Worm (Caenorhabditis elegans) whole organism, L1 larva: Measurements from ENCODE around the gene cand-1.

Experiments used
- C16A3.4 ChIP-seq: fragments of 150-350 bp; optimal IDR thresholded peaks from 2 replicates; lab custom pipeline; 2014; ENCODE audit warnings: missing biosample characterization, missing genetic modification characterization
- aha-1 ChIP-seq: fragments of 150-350 bp; optimal IDR thresholded peaks from 2 replicates; lab custom pipeline; 2014; ENCODE audit warnings: missing biosample characterization, missing genetic modification characterization
- alr-1 ChIP-seq: fragments of 200-800 bp; sonication (Bioruptor generic); optimal IDR thresholded peaks from 2 replicates; lab custom pipeline; 2018; ENCODE audit warnings: borderline replicate concordance, mild to moderate bottlenecking, missing genetic modification characterization, missing compliant biosample characterization
- blmp-1 ChIP-seq: fragments of 150-350 bp; optimal IDR thresholded peaks from 2 replicates; lab custom pipeline; 2014; ENCODE audit warnings: missing biosample characterization, missing genetic modification characterization
- ceh-63 ChIP-seq: fragments of 200-800 bp; sonication (Bioruptor generic); optimal IDR thresholded peaks from 2 replicates; lab custom pipeline; 2018; ENCODE audit warnings: mild to moderate bottlenecking, missing genetic modification characterization, missing compliant biosample characterization
- ceh-8 ChIP-seq: fragments of 200-800 bp; sonication (Bioruptor generic); optimal IDR thresholded peaks from 2 replicates; lab custom pipeline; 2018; ENCODE audit warnings: mild to moderate bottlenecking, missing genetic modification characterization, moderate library complexity, missing compliant biosample characterization
- ceh-90 ChIP-seq: sonication (generic microtip); optimal IDR thresholded peaks from 2 replicates; lab custom pipeline; 2016; ENCODE audit warnings: missing genetic modification characterization, missing compliant biosample characterization
- dpl-1 ChIP-seq, 3 experiments: fragments of 150-350 bp in 2 of 3; sonication (generic microtip) in 1 of 3; optimal IDR thresholded peaks; 2 replicates each; lab custom pipeline; 2014 to 2017; ENCODE audit warnings: missing biosample characterization in 3 of 3, missing genetic modification characterization in 3 of 3, missing genetic modification reagents in 3 of 3
- dsc-1 ChIP-seq: sonication (generic microtip); optimal IDR thresholded peaks from 2 replicates; lab custom pipeline; 2016; ENCODE audit warnings: mild to moderate bottlenecking, missing genetic modification characterization, missing compliant biosample characterization
- efl-1 ChIP-seq, 4 experiments: fragments of 150-350 bp; optimal IDR thresholded peaks in 3 of 4; peaks in 1 of 4; 1 replicate in 1 of 4; 2 replicates in 3 of 4; lab custom pipeline; 2014; ENCODE audit warnings: missing biosample characterization in 2 of 4, missing genetic modification characterization in 2 of 4, missing genetic modification reagents in 2 of 4
- efl-3 ChIP-seq: fragments of 200-800 bp; sonication (Bioruptor generic); optimal IDR thresholded peaks from 2 replicates; lab custom pipeline; 2018; ENCODE audit warnings: mild to moderate bottlenecking, missing genetic modification characterization, missing compliant biosample characterization
- egl-13 ChIP-seq: sonication (generic microtip); optimal IDR thresholded peaks from 2 replicates; lab custom pipeline; 2016; ENCODE audit warnings: missing genotype, missing genetic modification reagents, missing genetic modification characterization, missing compliant biosample characterization
- egl-27 ChIP-seq, 2 experiments: fragments of 150-350 bp in 1 of 2; sonication (generic microtip); optimal IDR thresholded peaks; 3 replicates each; lab custom pipeline; 2017 to 2018; ENCODE audit warnings: missing biosample characterization in 2 of 2, missing genetic modification characterization in 2 of 2, missing genetic modification reagents in 2 of 2
- elt-3 ChIP-seq, 6 experiments: fragments of 150-350 bp in 1 of 6; sonication (generic microtip); optimal IDR thresholded peaks; 2 replicates each; lab custom pipeline; 2017 to 2018; ENCODE audit warnings: missing biosample characterization in 6 of 6, missing genetic modification characterization in 6 of 6, inconsistent platforms in 1 of 6
- fkh-8 ChIP-seq: sonication (generic microtip); optimal IDR thresholded peaks from 2 replicates; lab custom pipeline; 2016; ENCODE audit warnings: mild to moderate bottlenecking, missing genetic modification characterization, missing compliant biosample characterization
- grh-1 ChIP-seq: fragments of 200-800 bp; sonication (Bioruptor generic); IDR thresholded peaks from 2 replicates; pipeline ENCODE4 v1.3.6; 2022; ENCODE audit warnings: missing genetic modification reagents, missing genetic modification characterization, missing compliant biosample characterization
- hlh-17 ChIP-seq: fragments of 200-800 bp; sonication (Bioruptor generic); optimal IDR thresholded peaks from 2 replicates; lab custom pipeline; 2018; ENCODE audit warnings: missing genetic modification characterization, mild to moderate bottlenecking, missing compliant biosample characterization, moderate library complexity, borderline replicate concordance
- hlh-4 ChIP-seq: sonication (generic microtip); optimal IDR thresholded peaks from 2 replicates; lab custom pipeline; 2016; ENCODE audit warnings: mild to moderate bottlenecking, missing genetic modification characterization, missing compliant biosample characterization
- hpl-2 ChIP-seq: fragments of 150-350 bp; optimal IDR thresholded peaks from 2 replicates; lab custom pipeline; 2014; ENCODE audit warnings: missing biosample characterization, missing genetic modification reagents, missing genetic modification characterization
- lin-13 ChIP-seq: fragments of 150-350 bp; optimal IDR thresholded peaks from 2 replicates; lab custom pipeline; 2014; ENCODE audit warnings: missing biosample characterization, missing genetic modification reagents, missing genetic modification characterization
- lin-14 ChIP-seq: fragments of 200-800 bp; sonication (Bioruptor generic); optimal IDR thresholded peaks from 2 replicates; lab custom pipeline; 2018; ENCODE audit warnings: mild to moderate bottlenecking, missing genetic modification characterization, moderate library complexity, missing compliant biosample characterization
- lin-15B ChIP-seq: fragments of 150-350 bp; sonication (generic microtip); optimal IDR thresholded peaks from 3 replicates; lab custom pipeline; 2014; ENCODE audit warnings: missing biosample characterization, missing genetic modification characterization
- lin-39 ChIP-seq: fragments of 150-350 bp; optimal IDR thresholded peaks from 2 replicates; lab custom pipeline; 2014; ENCODE audit warnings: missing biosample characterization, missing genetic modification reagents, missing genetic modification characterization
- lir-3 ChIP-seq: sonication (generic microtip); optimal IDR thresholded peaks from 2 replicates; lab custom pipeline; 2016; ENCODE audit warnings: mild to moderate bottlenecking, missing genetic modification characterization, moderate library complexity, missing compliant biosample characterization; ENCODE audit not compliant: poor library complexity
- lsy-2 ChIP-seq, 2 experiments: fragments of 150-350 bp; optimal IDR thresholded peaks; 2 replicates each; lab custom pipeline; 2014; ENCODE audit warnings: missing biosample characterization in 2 of 2, missing genetic modification characterization in 2 of 2
- mab-9 ChIP-seq: fragments of 200-800 bp; sonication (Bioruptor generic); IDR thresholded peaks from 2 replicates; pipeline ENCODE4 v1.3.6; 2022; ENCODE audit warnings: missing genetic modification reagents, missing genetic modification characterization, missing compliant biosample characterization
- mdl-1 ChIP-seq, 2 experiments: fragments of 150-350 bp; optimal IDR thresholded peaks; 2 replicates each; lab custom pipeline; 2014 to 2017; ENCODE audit warnings: missing biosample characterization in 2 of 2, missing genetic modification characterization in 2 of 2, inconsistent platforms in 1 of 2
- mef-2 ChIP-seq: fragments of 150-350 bp; optimal IDR thresholded peaks from 2 replicates; lab custom pipeline; 2014; ENCODE audit warnings: missing biosample characterization, missing genetic modification characterization
- nhr-19 ChIP-seq: fragments of 200-800 bp; sonication (Bioruptor generic); conservative IDR thresholded peaks from 2 replicates; pipeline ENCODE4 v1.3.6; 2022; ENCODE audit warnings: missing genetic modification characterization, missing compliant biosample characterization
- nhr-20 ChIP-seq: sonication (generic microtip); optimal IDR thresholded peaks from 2 replicates; lab custom pipeline; 2016; ENCODE audit warnings: mild to moderate bottlenecking, missing genetic modification characterization, missing compliant biosample characterization
- nhr-237 ChIP-seq: fragments of 150-350 bp; optimal IDR thresholded peaks from 2 replicates; lab custom pipeline; 2014; ENCODE audit warnings: missing biosample characterization, missing genetic modification characterization
- nhr-77 ChIP-seq: fragments of 150-350 bp; optimal IDR thresholded peaks from 2 replicates; lab custom pipeline; 2014; ENCODE audit warnings: missing biosample characterization, missing genetic modification characterization
- nhr-84 ChIP-seq: sonication (generic microtip); optimal IDR thresholded peaks from 2 replicates; lab custom pipeline; 2017; ENCODE audit warnings: missing biosample characterization, missing genetic modification characterization
- nhr-85 ChIP-seq: sonication (generic microtip); peaks from one replicate; lab custom pipeline; 2016; ENCODE audit warnings: missing genetic modification characterization, inconsistent platforms, missing compliant biosample characterization
- pag-3 ChIP-seq: sonication (generic microtip); optimal IDR thresholded peaks from 2 replicates; lab custom pipeline; 2017; ENCODE audit warnings: missing genetic modification characterization, mild to moderate bottlenecking, missing compliant biosample characterization, antibody characterized with exemption, borderline replicate concordance; ENCODE audit not compliant: insufficient read depth
- pax-3 ChIP-seq: fragments of 200-800 bp; sonication (Bioruptor generic); optimal IDR thresholded peaks from 2 replicates; lab custom pipeline; 2018; ENCODE audit warnings: mild to moderate bottlenecking, missing genetic modification characterization, moderate library complexity, missing compliant biosample characterization
- snpc-4 ChIP-seq: fragments of 150-350 bp; optimal IDR thresholded peaks from 2 replicates; lab custom pipeline; 2014; ENCODE audit warnings: missing biosample characterization, missing genetic modification characterization
- snu-23 ChIP-seq: sonication (generic microtip); optimal IDR thresholded peaks from 2 replicates; lab custom pipeline; 2016; ENCODE audit warnings: missing genetic modification characterization, missing compliant biosample characterization
- sup-37 ChIP-seq: fragments of 200-800 bp; sonication (Bioruptor generic); optimal IDR thresholded peaks from 2 replicates; lab custom pipeline; 2018; ENCODE audit warnings: mild to moderate bottlenecking, missing genetic modification characterization, missing compliant biosample characterization
- swsn-7 ChIP-seq: sonication (generic microtip); optimal IDR thresholded peaks from 2 replicates; lab custom pipeline; 2016; ENCODE audit warnings: missing genetic modification characterization, missing compliant biosample characterization
- tlp-1 ChIP-seq: fragments of 150-350 bp; optimal IDR thresholded peaks from 2 replicates; lab custom pipeline; 2014; ENCODE audit warnings: missing biosample characterization, missing genetic modification characterization
- unc-130 ChIP-seq: fragments of 150-350 bp; optimal IDR thresholded peaks from 2 replicates; lab custom pipeline; 2017; ENCODE audit warnings: missing biosample characterization, missing genetic modification characterization, inconsistent platforms
- unc-30 ChIP-seq: sonication (generic microtip); optimal IDR thresholded peaks from 2 replicates; lab custom pipeline; 2017; ENCODE audit warnings: missing biosample characterization, missing genetic modification characterization
- unc-98 ChIP-seq: fragments of 200-800 bp; sonication (Bioruptor generic); IDR thresholded peaks from 2 replicates; pipeline ENCODE4 v1.3.6; 2022; ENCODE audit warnings: missing genetic modification characterization, missing compliant biosample characterization
- xbp-1 ChIP-seq: sonication (generic microtip); optimal IDR thresholded peaks from 2 replicates; lab custom pipeline; 2016; ENCODE audit warnings: missing genetic modification characterization, missing compliant biosample characterization
- zip-4 ChIP-seq: fragments of 200-800 bp; sonication (Bioruptor generic); optimal IDR thresholded peaks from 2 replicates; lab custom pipeline; 2018; ENCODE audit warnings: mild to moderate bottlenecking, missing genetic modification characterization, moderate library complexity, missing compliant biosample characterization

Gene cand-1

ce11 chrV:16794828-16795354 is 7.8 kb upstream of the cand-1 start, which contains the start of the genes ctps-1 and pus-1 (continued):
- TF ChIP-seq ceh-8 (GFP tag; lab: Kevin White, UChicago) (no peak), lin-15B (tag; lab: Kevin White, UChicago) (peak; percentile 36), tlp-1 (tag; lab: Kevin White, UChicago) (no peak), swsn-7 (tag; lab: Kevin White, UChicago) (peak; percentile 72), egl-27 (tag; optimal IDR thresholded peaks at IDR 0.05; lab: Kevin White, UChicago) (no peak), C16A3.4 (tag; lab: Kevin White, UChicago) (peak; percentile 65), dpl-1 (GFP tag; optimal IDR thresholded peaks at IDR 0.05; lab: Kevin White, UChicago) (peak; percentile 73 to 83 (median 81)), xbp-1 (tag; lab: Kevin White, UChicago) (peak; percentile 63), unc-98 (GFP tag; lab: Robert Waterston, UW) (no peak), lir-3 (tag; lab: Kevin White, UChicago) (no peak), sup-37 (no peak), pag-3 (tag; lab: Kevin White, UChicago) (no peak), lin-14 (peak; percentile 67), aha-1 (tag; lab: Kevin White, UChicago) (peak; percentile 41), zip-4 (GFP tag; lab: Kevin White, UChicago) (no peak), snpc-4 (tag; lab: Kevin White, UChicago) (peak; percentile 84), dsc-1 (tag; lab: Kevin White, UChicago) (peak; percentile 72), blmp-1 (no peak), pax-3 (tag; lab: Kevin White, UChicago) (no peak), alr-1 (tag; lab: Kevin White, UChicago) (no peak), snu-23 (GFP tag; lab: Kevin White, UChicago) (peak; percentile 80), unc-130 (tag; lab: Kevin White, UChicago) (peak; percentile 53), egl-13 (no peak), nhr-19 (GFP tag; lab: Robert Waterston, UW) (peak; percentile 78), nhr-84 (tag; lab: Kevin White, UChicago) (no peak), lin-39 (tag; lab: Kevin White, UChicago) (peak; percentile 67), nhr-85 (tag; lab: Kevin White, UChicago) (peak; percentile 81), hlh-17 (GFP tag; lab: Kevin White, UChicago) (no peak), mef-2 (no peak), mdl-1 (tag; optimal IDR thresholded peaks at IDR 0.05; lab: Kevin White, UChicago) (peak in 1 of 2 experiments; percentile 68), nhr-77 (tag; lab: Kevin White, UChicago) (peak; percentile 9), lin-13 (GFP tag; lab: Kevin White, UChicago) (peak; percentile 70), hlh-4 (tag; lab: Kevin White, UChicago) (no peak), hpl-2 (GFP tag; lab: Kevin White, UChicago) (peak; percentile 7), lsy-2 (tag; optimal IDR thresholded peaks at IDR 0.05; lab: Kevin White, UChicago) (peak; percentile 79 to 81), fkh-8 (no peak), efl-1 (optimal IDR thresholded peaks at IDR 0.05; lab: Kevin White, UChicago) (peak; percentile 75 to 81), efl-1 (GFP tag; optimal IDR thresholded peaks at IDR 0.05 in 1 of 2; lab: Kevin White, UChicago) (peak; percentile 82 to 98), unc-30 (tag; lab: Kevin White, UChicago) (no peak), ceh-90 (no peak), elt-3 (tag; optimal IDR thresholded peaks at IDR 0.05; lab: Kevin White, UChicago) (peak in 1 of 6 experiments; percentile 79), nhr-237 (tag; lab: Kevin White, UChicago) (no peak), grh-1 (peak; percentile 59), ceh-63 (no peak), efl-3 (GFP tag; lab: Kevin White, UChicago) (no peak), mab-9 (peak; percentile 73), nhr-20 (tag; lab: Kevin White, UChicago) (peak; percentile 74)
